Fruit fly (Drosophila melanogaster) whole organism, wandering third instar larva: ENCODE data around the gene CG31244.

Experiments
- Abd-B ChIP-seq: fragments of >200 bp; optimal IDR thresholded peaks from 2 replicates; lab custom pipeline; 2017; ENCODE audit warnings: missing biosample characterization, missing genetic modification characterization
- Dfd ChIP-seq: fragments of >200 bp; optimal IDR thresholded peaks from 2 replicates; lab custom pipeline; 2017; ENCODE audit warnings: missing biosample characterization, missing genetic modification characterization
- Dif ChIP-seq: fragments of 200-275, 200-300 bp; sonication (Bioruptor generic); optimal IDR thresholded peaks from 2 replicates; lab custom pipeline; 2018; ENCODE audit warnings: missing biosample characterization, missing genetic modification characterization; ENCODE audit not compliant: partially characterized antibody
- Hr78 ChIP-seq: fragments of >200 bp; optimal IDR thresholded peaks from 2 replicates; lab custom pipeline; 2017; ENCODE audit warnings: missing biosample characterization, missing genetic modification characterization
- Mio ChIP-seq: sonication (Bioruptor generic); optimal IDR thresholded peaks from 2 replicates; lab custom pipeline; 2016; ENCODE audit warnings: missing biosample characterization, missing genetic modification characterization
- OdsH ChIP-seq: fragments of 200-800 bp; sonication (Bioruptor generic); optimal IDR thresholded peaks from 2 replicates; lab custom pipeline; 2016; ENCODE audit warnings: missing biosample characterization, mild to moderate bottlenecking, missing genetic modification characterization
- lola ChIP-seq: fragments of >200 bp; optimal IDR thresholded peaks from 2 replicates; lab custom pipeline; 2017; ENCODE audit warnings: missing biosample characterization, missing genetic modification characterization
- pan ChIP-seq: fragments of >200 bp; optimal IDR thresholded peaks from 2 replicates; lab custom pipeline; 2017
- psq ChIP-seq: fragments of 200-800 bp; sonication (Bioruptor generic); optimal IDR thresholded peaks from 3 replicates; lab custom pipeline; 2017; ENCODE audit warnings: missing biosample characterization, mild to moderate bottlenecking, missing genetic modification characterization, moderate library complexity
- sv ChIP-seq: fragments of 200-800 bp; sonication (Bioruptor generic); optimal IDR thresholded peaks from 3 replicates; lab custom pipeline; 2016; ENCODE audit warnings: missing biosample characterization, missing genetic modification characterization
- usp ChIP-seq: fragments of >200 bp; optimal IDR thresholded peaks from 2 replicates; lab custom pipeline; 2017; ENCODE audit warnings: missing biosample characterization, missing genetic modification characterization

DNA sequence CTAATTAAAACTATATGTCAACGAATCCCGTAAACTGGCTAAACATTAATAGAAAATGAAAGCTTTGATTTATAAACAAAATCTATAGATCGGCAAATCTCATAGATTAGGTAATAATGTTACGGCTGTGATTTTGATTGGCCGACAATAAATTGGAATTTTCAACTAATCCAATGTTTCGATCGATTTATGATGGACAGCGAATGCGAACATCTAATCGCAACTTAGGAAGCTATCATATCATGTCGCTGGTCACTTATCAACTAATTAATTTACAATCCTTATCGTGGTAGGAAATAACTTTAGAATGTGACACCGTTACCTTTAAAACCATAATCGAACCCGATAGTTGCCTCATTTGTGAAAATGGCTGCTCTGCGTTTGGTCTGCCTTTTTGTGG is 8.4 kb downstream of the CG31244 start, which contains the start of gene CG18493:
- TF ChIP-seq Dif (GFP tag; lab: Kevin White, UChicago), result no peak
- no peak for TF ChIP-seq Abd-B (GFP tag; lab: Kevin White, UChicago)
- TF ChIP-seq usp (GFP tag; lab: Kevin White, UChicago), result no peak
- TF ChIP-seq lola (GFP tag; lab: Kevin White, UChicago), result no peak
- TF ChIP-seq Dfd (GFP tag; lab: Kevin White, UChicago), result no peak
- no peak for TF ChIP-seq psq (GFP tag; lab: Kevin White, UChicago)
- no peak for TF ChIP-seq Hr78 (GFP tag; lab: Kevin White, UChicago)
- no peak for TF ChIP-seq sv
- TF ChIP-seq pan, result no peak
- TF ChIP-seq OdsH (GFP tag; lab: Kevin White, UChicago), result no peak
- no peak for TF ChIP-seq Mio
